Fruit fly (Drosophila melanogaster) whole organism, embryonic: Measurements from ENCODE around the gene T48.

Experiments
- BEAF-32 ChIP-seq: fragments of 200-800 bp; sonication (Bioruptor generic); optimal IDR thresholded peaks from 3 replicates; lab custom pipeline; 2017; ENCODE audit warnings: missing biosample characterization, missing genetic modification characterization, mild to moderate bottlenecking, moderate library complexity, missing genetic modification reagents
- BtbVII ChIP-seq: fragments of 200-800 bp; sonication (Bioruptor generic); optimal IDR thresholded peaks from 3 replicates; lab custom pipeline; 2017; ENCODE audit warnings: missing biosample characterization, mild to moderate bottlenecking, missing genetic modification characterization
- CG1024 ChIP-seq: fragments of 200-800 bp; sonication (Bioruptor generic); IDR thresholded peaks from 2 replicates; pipeline ENCODE4 v1.3.6; 2022; ENCODE audit warnings: missing biosample characterization, missing genetic modification characterization
- CG10959 ChIP-seq: fragments of 200-800 bp; sonication (Bioruptor generic); IDR thresholded peaks from 2 replicates; pipeline ENCODE4 v1.3.6; 2022; ENCODE audit warnings: missing biosample characterization, missing genetic modification characterization
- CG13287 ChIP-seq: fragments of 200-800 bp; sonication (Bioruptor generic); IDR thresholded peaks from 2 replicates; pipeline ENCODE4 v1.3.6; 2022; ENCODE audit warnings: missing biosample characterization, missing genetic modification characterization; ENCODE audit not compliant: partially characterized antibody
- CG14014 ChIP-seq: fragments of 200-800 bp; sonication (Bioruptor generic); IDR thresholded peaks from 2 replicates; pipeline ENCODE4 v1.3.6; 2022; ENCODE audit warnings: missing biosample characterization, missing genetic modification characterization
- CG14860 ChIP-seq: fragments of 200-800 bp; sonication (Bioruptor generic); IDR thresholded peaks from 3 replicates; pipeline ENCODE4 v1.3.6; 2022; ENCODE audit warnings: missing biosample characterization, missing genetic modification characterization; ENCODE audit not compliant: partially characterized antibody
- CG15514 ChIP-seq: fragments of 200-800 bp; sonication (Bioruptor generic); optimal IDR thresholded peaks from 3 replicates; lab custom pipeline; 2017; ENCODE audit warnings: missing biosample characterization, missing genetic modification characterization, mild to moderate bottlenecking, moderate library complexity, missing genetic modification reagents
- CG15601 ChIP-seq: fragments of 200-800 bp; sonication (Bioruptor generic); optimal IDR thresholded peaks from 3 replicates; lab custom pipeline; 2019; ENCODE audit warnings: missing biosample characterization, mild to moderate bottlenecking, missing genetic modification characterization, moderate library complexity
- CG18476 ChIP-seq: fragments of 200-800 bp; sonication (Bioruptor generic); optimal IDR thresholded peaks from 2 replicates; lab custom pipeline; 2016; ENCODE audit warnings: missing biosample characterization, mild to moderate bottlenecking, missing genetic modification characterization
- CG2875 ChIP-seq: fragments of 200-800 bp; sonication (Bioruptor generic); optimal IDR thresholded peaks from 2 replicates; lab custom pipeline; 2017; ENCODE audit warnings: missing biosample characterization, mild to moderate bottlenecking, missing genetic modification characterization, missing genetic modification reagents
- CG30020 ChIP-seq: fragments of 200-800 bp; optimal IDR thresholded peaks from 2 replicates; lab custom pipeline; 2019; ENCODE audit warnings: missing biosample characterization, mild to moderate bottlenecking, missing genetic modification characterization, moderate library complexity
- CG30403 ChIP-seq: fragments of 200-800 bp; sonication (Bioruptor generic); optimal IDR thresholded peaks from 3 replicates; lab custom pipeline; 2016; ENCODE audit warnings: missing biosample characterization, missing genetic modification characterization
- CG3065 ChIP-seq: fragments of 200-800 bp; sonication (Bioruptor generic); optimal IDR thresholded peaks from 2 replicates; lab custom pipeline; 2016; ENCODE audit warnings: missing biosample characterization, missing genetic modification characterization
- CG31441 ChIP-seq: fragments of 200-800 bp; sonication (Bioruptor generic); IDR thresholded peaks from 2 replicates; pipeline ENCODE4 v1.3.6; 2022; ENCODE audit warnings: missing biosample characterization, missing genetic modification characterization
- CG3407 ChIP-seq: fragments of 200-800 bp; sonication (Bioruptor generic); optimal IDR thresholded peaks from 2 replicates; lab custom pipeline; 2018; ENCODE audit warnings: missing biosample characterization, mild to moderate bottlenecking, missing genetic modification characterization
- CG42726 ChIP-seq: fragments of 200-800 bp; sonication (Bioruptor generic); IDR thresholded peaks from 2 replicates; pipeline ENCODE4 v1.3.6; 2022; ENCODE audit warnings: missing biosample characterization, missing genetic modification characterization; ENCODE audit not compliant: partially characterized antibody
- CG43689 ChIP-seq: fragments of 200-800 bp; sonication (Bioruptor generic); IDR thresholded peaks from 2 replicates; pipeline ENCODE4 v1.3.6; 2022; ENCODE audit warnings: missing biosample characterization, missing genetic modification characterization
- CG5180 ChIP-seq: fragments of 200-800 bp; sonication (Bioruptor generic); optimal IDR thresholded peaks from 3 replicates; lab custom pipeline; 2017; ENCODE audit warnings: missing biosample characterization, missing genetic modification characterization, mild to moderate bottlenecking, moderate library complexity, missing genetic modification reagents
- CG6272 ChIP-seq: fragments of 200-800 bp; sonication (Bioruptor generic); IDR thresholded peaks from 2 replicates; pipeline ENCODE4 v1.3.6; 2022; ENCODE audit warnings: missing biosample characterization, missing genetic modification characterization
- CG6765 ChIP-seq: fragments of 200-800 bp; sonication (Bioruptor generic); optimal IDR thresholded peaks from 3 replicates; lab custom pipeline; 2017; ENCODE audit warnings: missing biosample characterization, mild to moderate bottlenecking, missing genetic modification characterization
- CG8281 ChIP-seq: fragments of 200-800 bp; sonication (Bioruptor generic); optimal IDR thresholded peaks from 2 replicates; lab custom pipeline; 2018; ENCODE audit warnings: missing biosample characterization, mild to moderate bottlenecking, missing genetic modification characterization, moderate library complexity
- CG9609 ChIP-seq: fragments of 200-800 bp; sonication (Bioruptor generic); optimal IDR thresholded peaks from 3 replicates; lab custom pipeline; 2016; ENCODE audit warnings: missing biosample characterization, missing genetic modification characterization
- CHES-1-like ChIP-seq: fragments of 200-800 bp; sonication (Bioruptor generic); optimal IDR thresholded peaks from 2 replicates; lab custom pipeline; 2016; ENCODE audit warnings: missing biosample characterization, missing genetic modification characterization
- CrebB ChIP-seq: fragments of 200-800 bp; sonication (Bioruptor generic); optimal IDR thresholded peaks from 3 replicates; lab custom pipeline; 2018; ENCODE audit warnings: missing biosample characterization, mild to moderate bottlenecking, missing genetic modification characterization
- Dip2 ChIP-seq: fragments of 200-800 bp; sonication (Bioruptor generic); IDR thresholded peaks from 2 replicates; pipeline ENCODE4 v1.3.6; 2022; ENCODE audit warnings: missing biosample characterization, missing genetic modification characterization
- HLH4C ChIP-seq: fragments of 200-800 bp; sonication (Bioruptor generic); IDR thresholded peaks from 3 replicates; pipeline ENCODE4 v1.3.6; 2022; ENCODE audit warnings: missing biosample characterization, missing genetic modification characterization; ENCODE audit not compliant: partially characterized antibody
- Hr39 ChIP-seq: fragments of >200 bp; optimal IDR thresholded peaks from 2 replicates; lab custom pipeline; 2017
- Nf-YC ChIP-seq: fragments of 200-800 bp; optimal IDR thresholded peaks from 3 replicates; lab custom pipeline; 2019; ENCODE audit warnings: missing biosample characterization, mild to moderate bottlenecking, missing genetic modification characterization, moderate library complexity
- ase ChIP-seq: fragments of 200-800 bp; sonication (Bioruptor generic); IDR thresholded peaks from 3 replicates; pipeline ENCODE4 v1.3.6; 2022; ENCODE audit warnings: missing biosample characterization, missing genetic modification characterization
- bowl ChIP-seq: fragments of 200-800 bp; sonication (Bioruptor generic); IDR thresholded peaks from 2 replicates; pipeline ENCODE4 v1.3.6; 2022; ENCODE audit warnings: missing biosample characterization, missing genetic modification characterization
- br ChIP-seq: fragments of >200 bp; optimal IDR thresholded peaks from 2 replicates; lab custom pipeline; 2017
- btn ChIP-seq: fragments of 200-800 bp; sonication (Bioruptor generic); optimal IDR thresholded peaks from 2 replicates; lab custom pipeline; 2016; ENCODE audit warnings: missing biosample characterization, missing genetic modification characterization
- cato ChIP-seq: fragments of 200-800 bp; sonication (Bioruptor generic); optimal IDR thresholded peaks from 2 replicates; lab custom pipeline; 2016; ENCODE audit warnings: missing biosample characterization, missing genetic modification characterization, borderline replicate concordance
- caup ChIP-seq: fragments of 200-800 bp; sonication (Bioruptor generic); optimal IDR thresholded peaks from 3 replicates; lab custom pipeline; 2017; ENCODE audit warnings: missing biosample characterization, mild to moderate bottlenecking, missing genetic modification characterization, moderate library complexity; ENCODE audit not compliant: severe bottlenecking
- dpn ChIP-seq, 2 experiments: fragments of 200-800 bp; sonication (Bioruptor generic); optimal IDR thresholded peaks; 3 replicates each; lab custom pipeline; 2016; ENCODE audit warnings: missing biosample characterization in 2 of 2, missing genetic modification characterization in 2 of 2
- dysf ChIP-seq: fragments of 200-800 bp; sonication (Bioruptor generic); IDR thresholded peaks from 3 replicates; pipeline ENCODE4 v1.3.6; 2022; ENCODE audit warnings: missing biosample characterization, missing genetic modification characterization
- ewg ChIP-seq: fragments of 200-800 bp; sonication (Bioruptor generic); optimal IDR thresholded peaks from 3 replicates; lab custom pipeline; 2017; ENCODE audit warnings: mild to moderate bottlenecking, missing biosample characterization, missing genetic modification reagents, missing genetic modification characterization
- grn ChIP-seq: fragments of 200-800 bp; sonication (Bioruptor generic); optimal IDR thresholded peaks from 3 replicates; lab custom pipeline; 2017; ENCODE audit warnings: missing biosample characterization, missing genetic modification characterization
- gsb-n ChIP-seq: fragments of 200-800 bp; sonication (Bioruptor generic); optimal IDR thresholded peaks from 3 replicates; lab custom pipeline; 2018; ENCODE audit warnings: missing biosample characterization, mild to moderate bottlenecking, missing genetic modification characterization
- hbn ChIP-seq: fragments of 200-800 bp; sonication (Bioruptor generic); IDR thresholded peaks from 2 replicates; pipeline ENCODE4 v1.3.6; 2022; ENCODE audit warnings: missing biosample characterization, missing genetic modification characterization; ENCODE audit not compliant: partially characterized antibody
- mirr ChIP-seq: fragments of 200-800 bp; sonication (Bioruptor generic); optimal IDR thresholded peaks from 3 replicates; lab custom pipeline; 2018; ENCODE audit warnings: missing biosample characterization, mild to moderate bottlenecking, missing genetic modification characterization
- nerfin-2 ChIP-seq: fragments of 200-800 bp; sonication (Bioruptor generic); IDR thresholded peaks from 2 replicates; pipeline ENCODE4 v1.3.6; 2022; ENCODE audit warnings: missing biosample characterization, missing genetic modification characterization; ENCODE audit not compliant: partially characterized antibody
- salm ChIP-seq: fragments of 200-800 bp; sonication (Bioruptor generic); optimal IDR thresholded peaks from 2 replicates; lab custom pipeline; 2018; ENCODE audit warnings: missing biosample characterization, mild to moderate bottlenecking, missing genetic modification characterization
- sima ChIP-seq: fragments of 200-800 bp; sonication (Bioruptor generic); optimal IDR thresholded peaks from 2 replicates; lab custom pipeline; 2016; ENCODE audit warnings: missing biosample characterization, missing genetic modification characterization
- sna ChIP-seq: fragments of 200-800 bp; sonication (Bioruptor generic); IDR thresholded peaks from 2 replicates; pipeline ENCODE4 v1.3.6; 2022; ENCODE audit warnings: missing biosample characterization, missing genetic modification characterization; ENCODE audit not compliant: partially characterized antibody
- tio ChIP-seq: fragments of 200-800 bp; sonication (Bioruptor generic); optimal IDR thresholded peaks from 2 replicates; lab custom pipeline; 2017; ENCODE audit warnings: missing biosample characterization, missing genetic modification characterization, inconsistent platforms
- ttk ChIP-seq: fragments of 200-800 bp; sonication (Bioruptor generic); IDR thresholded peaks from 2 replicates; pipeline ENCODE4 v2.1.2; 2022; ENCODE audit warnings: missing biosample characterization, missing genetic modification characterization
- vnd ChIP-seq: fragments of 200-800 bp; sonication (Bioruptor generic); IDR thresholded peaks from 3 replicates; pipeline ENCODE4 v1.3.6; 2022; ENCODE audit warnings: missing biosample characterization, missing genetic modification characterization; ENCODE audit not compliant: partially characterized antibody
- wor ChIP-seq: fragments of 200-800 bp; sonication (Bioruptor generic); IDR thresholded peaks from 2 replicates; pipeline ENCODE4 v1.3.6; 2022; ENCODE audit warnings: missing biosample characterization, missing genetic modification characterization
- zen ChIP-seq: fragments of 200-800 bp; sonication (Bioruptor generic); optimal IDR thresholded peaks from 3 replicates; lab custom pipeline; 2018; ENCODE audit warnings: missing biosample characterization, mild to moderate bottlenecking, missing genetic modification characterization, moderate library complexity

T48 gene

DNA sequence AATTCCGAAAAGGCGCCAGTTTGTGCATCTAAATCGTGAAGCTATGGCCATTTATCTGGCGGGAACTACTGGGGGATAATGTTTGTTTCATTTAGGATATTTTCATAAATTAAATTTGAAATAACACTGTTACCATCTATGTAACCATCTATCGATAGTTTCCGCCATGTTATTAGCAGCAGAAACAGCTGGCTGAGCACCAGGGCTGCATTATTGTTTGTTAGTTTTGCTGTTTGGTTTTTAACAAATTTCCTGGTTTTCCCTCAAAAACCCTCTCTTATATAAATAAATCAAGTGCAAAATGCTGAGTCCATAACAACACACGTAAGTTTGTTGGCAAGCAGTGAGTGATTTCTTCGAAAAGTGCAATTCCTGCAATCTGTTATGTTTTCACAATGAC, 5.1 kb upstream of the T48 start, which contains the start of gene CG5500 (continued):
- TF ChIP-seq gsb-n (tag; lab: Kevin White, UChicago) (no peak), ttk (no peak), CG5180 (no peak), CG15601 (tag; lab: Kevin White, UChicago) (no peak), CG6272 (GFP tag; lab: Robert Waterston, UW) (no peak), Nf-YC (peak; percentile 30), CG14014 (GFP tag; lab: Robert Waterston, UW) (no peak), vnd (GFP tag; lab: Robert Waterston, UW) (no peak), CG3065 (GFP tag; lab: Kevin White, UChicago) (no peak), ewg (GFP tag; lab: Kevin White, UChicago) (no peak), grn (peak; percentile 63), CG15514 (GFP tag; lab: Kevin White, UChicago) (peak; percentile 56), CHES-1-like (GFP tag; lab: Kevin White, UChicago) (no peak), BtbVII (GFP tag; lab: Kevin White, UChicago) (no peak), salm (tag; lab: Kevin White, UChicago) (no peak), ase (GFP tag; lab: Robert Waterston, UW) (no peak), HLH4C (GFP tag; lab: Robert Waterston, UW) (no peak; the same call in 2 of the 3 replicates), hbn (GFP tag; lab: Robert Waterston, UW) (peak; percentile 54), CG6765 (GFP tag; lab: Kevin White, UChicago) (no peak), CG30020 (tag; lab: Kevin White, UChicago) (no peak), CG14860 (GFP tag; lab: Robert Waterston, UW) (no peak), CG31441 (no peak), CG30403 (GFP tag; lab: Kevin White, UChicago) (no peak), cato (GFP tag; lab: Kevin White, UChicago) (no peak), dysf (GFP tag; lab: Robert Waterston, UW) (no peak), CrebB (no peak), CG10959 (GFP tag; lab: Robert Waterston, UW) (no peak), CG18476 (GFP tag; lab: Kevin White, UChicago) (no peak), CG3407 (GFP tag; lab: Kevin White, UChicago) (no peak), CG13287 (peak; percentile 69), sima (GFP tag; lab: Kevin White, UChicago) (no peak), sna (GFP tag; lab: Robert Waterston, UW) (no peak), Hr39 (lab: Kevin White, UChicago) (no peak), CG42726 (GFP tag; lab: Robert Waterston, UW) (no peak), bowl (no peak), Dip2 (no peak), br (lab: Kevin White, UChicago) (no peak), CG8281 (tag; lab: Kevin White, UChicago) (no peak), caup (GFP tag; lab: Kevin White, UChicago) (no peak), nerfin-2 (GFP tag; lab: Robert Waterston, UW) (0 out of 2 replicates have a peak, but pooled peaks have one; percentile 13), CG1024 (GFP tag; lab: Robert Waterston, UW) (no peak), dpn (GFP tag; optimal IDR thresholded peaks at IDR 0.05; lab: Kevin White, UChicago) (no peak), CG2875 (no peak), mirr (GFP tag; lab: Kevin White, UChicago) (peak; percentile 22), zen (tag; lab: Kevin White, UChicago) (no peak), CG9609 (no peak), CG43689 (GFP tag; lab: Robert Waterston, UW) (no peak), wor (GFP tag; lab: Robert Waterston, UW) (no peak), tio (GFP tag; lab: Kevin White, UChicago) (no peak), BEAF-32 (GFP tag; lab: Kevin White, UChicago) (peak; percentile 63), btn (GFP tag; lab: Kevin White, UChicago) (no peak)
